Fruit fly (Drosophila melanogaster) whole organism, pupa: ENCODE results near the gene Galphaf.

ENCODE experiments used
- CG34367 ChIP-seq: fragments of 200-800 bp; sonication (Bioruptor generic); optimal IDR thresholded peaks from 2 replicates; lab custom pipeline; 2018; ENCODE audit warnings: missing biosample characterization, mild to moderate bottlenecking, missing genetic modification characterization
- CG4496 ChIP-seq: fragments of 200-800 bp; sonication (Bioruptor generic); IDR thresholded peaks from 3 replicates; pipeline ENCODE4 v1.3.6; 2022; ENCODE audit warnings: missing biosample characterization, missing genetic modification characterization
- EcR ChIP-seq: fragments of 200-800 bp; sonication (Bioruptor generic); optimal IDR thresholded peaks from 3 replicates; lab custom pipeline; 2019; ENCODE audit warnings: missing biosample characterization, missing genetic modification characterization, mild to moderate bottlenecking, moderate library complexity, missing genetic modification reagents
- Pif1B ChIP-seq: fragments of 200-800 bp; sonication (Bioruptor generic); optimal IDR thresholded peaks from 3 replicates; lab custom pipeline; 2016; ENCODE audit warnings: missing biosample characterization, missing genetic modification characterization
- Snoo ChIP-seq: fragments of 200-800 bp; sonication (Bioruptor generic); optimal IDR thresholded peaks from 3 replicates; lab custom pipeline; 2017; ENCODE audit warnings: missing biosample characterization, mild to moderate bottlenecking, missing genetic modification characterization, inconsistent platforms

dm6 chr3L:16659099-16659498, 8.6 kb downstream of the Galphaf start:
- TF ChIP-seq CG34367 (tag; lab: Kevin White, UChicago) (no peak), CG4496 (no peak), Snoo (tag; lab: Kevin White, UChicago) (no peak), EcR (GFP tag; lab: Kevin White, UChicago) (no peak), Pif1B (GFP tag; lab: Kevin White, UChicago) (no peak)
